Worm (Caenorhabditis elegans) whole organism, L4 larva: ENCODE measurements around the gene Y39G8B.7.

ENCODE experiments used
- F37D6.2 ChIP-seq: sonication (generic microtip); optimal IDR thresholded peaks from 2 replicates; lab custom pipeline; 2016; ENCODE audit warnings: mild to moderate bottlenecking, missing genetic modification characterization, missing compliant biosample characterization
- Y48G9A.11 ChIP-seq: fragments of 200-800 bp; sonication (Bioruptor generic); IDR thresholded peaks from 2 replicates; pipeline ENCODE4 v1.3.6; 2022; ENCODE audit warnings: missing genetic modification reagents, missing genetic modification characterization, missing compliant biosample characterization
- Y5F2A.4 ChIP-seq: fragments of 200-800 bp; sonication (Bioruptor generic); optimal IDR thresholded peaks from 2 replicates; lab custom pipeline; 2018; ENCODE audit warnings: mild to moderate bottlenecking, missing genetic modification characterization, missing compliant biosample characterization
- aha-1 ChIP-seq: fragments of 150-350 bp; peaks from one replicate; lab custom pipeline; 2014; ENCODE audit warnings: missing biosample characterization, missing genetic modification characterization
- attf-4 ChIP-seq: sonication (generic microtip); optimal IDR thresholded peaks from 3 replicates; lab custom pipeline; 2017; ENCODE audit warnings: missing biosample characterization, missing genetic modification characterization
- ceh-20 ChIP-seq: fragments of 200-800 bp; sonication (Bioruptor generic); IDR thresholded peaks from 2 replicates; pipeline ENCODE4 v1.3.6; 2022; ENCODE audit warnings: missing genetic modification reagents, missing genetic modification characterization, missing compliant biosample characterization
- ceh-32 ChIP-seq: sonication (generic microtip); optimal IDR thresholded peaks from 2 replicates; lab custom pipeline; 2016; ENCODE audit warnings: mild to moderate bottlenecking, missing genetic modification characterization, missing compliant biosample characterization; ENCODE audit not compliant: poor library complexity
- ces-1 ChIP-seq: fragments of 150-350 bp; sonication (generic microtip); optimal IDR thresholded peaks from 4 replicates; lab custom pipeline; 2014; ENCODE audit warnings: missing biosample characterization, missing genetic modification reagents, missing genetic modification characterization
- daf-12 ChIP-seq: fragments of 150-350 bp; optimal IDR thresholded peaks from 2 replicates; lab custom pipeline; 2014; ENCODE audit warnings: missing biosample characterization, missing genetic modification reagents, missing genetic modification characterization
- daf-16 ChIP-seq, 3 experiments: sonication (generic microtip); optimal IDR thresholded peaks; 2 replicates each; lab custom pipeline; 2016 to 2017; ENCODE audit warnings: missing genetic modification characterization in 3 of 3, missing genetic modification reagents in 3 of 3, mild to moderate bottlenecking in 2 of 3, missing compliant biosample characterization in 2 of 3, missing biosample characterization in 1 of 3, moderate library complexity in 1 of 3
- daf-19 ChIP-seq: fragments of 200-800 bp; sonication (Bioruptor generic); conservative IDR thresholded peaks from 2 replicates; pipeline ENCODE4 v1.3.6; 2022; ENCODE audit warnings: missing genetic modification characterization, missing compliant biosample characterization
- daf-8 ChIP-seq: fragments of 200-800 bp; sonication (Bioruptor generic); IDR thresholded peaks from 2 replicates; pipeline ENCODE4 v1.3.6; 2022; ENCODE audit warnings: missing genetic modification characterization, missing compliant biosample characterization
- egl-43 ChIP-seq: fragments of 200-800 bp; sonication (Bioruptor generic); IDR thresholded peaks from 2 replicates; pipeline ENCODE4 v1.3.6; 2022; ENCODE audit warnings: missing genetic modification reagents, missing genetic modification characterization, missing compliant biosample characterization
- fkh-10 ChIP-seq: fragments of 150-350 bp; optimal IDR thresholded peaks from 2 replicates; lab custom pipeline; 2014; ENCODE audit warnings: missing biosample characterization, missing genetic modification reagents, missing genetic modification characterization
- gei-8 ChIP-seq: fragments of 200-800 bp; sonication (Bioruptor generic); optimal IDR thresholded peaks from 2 replicates; lab custom pipeline; 2018; ENCODE audit warnings: mild to moderate bottlenecking, missing genetic modification characterization, missing compliant biosample characterization
- hif-1 ChIP-seq, 2 experiments: sonication (generic microtip); optimal IDR thresholded peaks; 2 replicates each; lab custom pipeline; 2016 to 2017; ENCODE audit warnings: missing compliant biosample characterization in 2 of 2, missing genetic modification characterization in 2 of 2, missing genetic modification reagents in 2 of 2, missing genotype in 2 of 2, mild to moderate bottlenecking in 1 of 2
- hlh-30 ChIP-seq: sonication (generic microtip); optimal IDR thresholded peaks from 2 replicates; lab custom pipeline; 2017; ENCODE audit warnings: antibody characterized with exemption, mild to moderate bottlenecking, missing genetic modification characterization, missing compliant biosample characterization; ENCODE audit not compliant: insufficient read depth
- jun-1 ChIP-seq: fragments of 150-350 bp; optimal IDR thresholded peaks from 2 replicates; lab custom pipeline; 2014; ENCODE audit warnings: missing biosample characterization, missing genetic modification reagents, missing genetic modification characterization
- lin-13 ChIP-seq: fragments of 150-350 bp; optimal IDR thresholded peaks from 2 replicates; lab custom pipeline; 2014; ENCODE audit warnings: missing biosample characterization, missing genetic modification reagents, missing genetic modification characterization
- lsy-2 ChIP-seq, 2 experiments: fragments of 150-350 bp in 1 of 2; sonication (generic microtip) in 1 of 2; optimal IDR thresholded peaks; 2 replicates each; lab custom pipeline; 2014 to 2017; ENCODE audit warnings: missing biosample characterization in 2 of 2, missing genetic modification characterization in 2 of 2
- mep-1 ChIP-seq: fragments of 150-350 bp; sonication (generic microtip); optimal IDR thresholded peaks from 3 replicates; lab custom pipeline; 2014; ENCODE audit warnings: missing biosample characterization, missing genetic modification characterization
- mes-2 ChIP-seq: sonication (generic microtip); optimal IDR thresholded peaks from 2 replicates; lab custom pipeline; 2016; ENCODE audit warnings: missing genotype, mild to moderate bottlenecking, missing genetic modification characterization, missing compliant biosample characterization; ENCODE audit not compliant: poor library complexity, severe bottlenecking
- mxl-3 ChIP-seq: fragments of 200-800 bp; sonication (Bioruptor generic); optimal IDR thresholded peaks from 2 replicates; lab custom pipeline; 2018; ENCODE audit warnings: mild to moderate bottlenecking, missing genetic modification characterization, missing compliant biosample characterization
- nhr-10 ChIP-seq: fragments of 150-350 bp; optimal IDR thresholded peaks from 2 replicates; lab custom pipeline; 2014; ENCODE audit warnings: missing biosample characterization, missing genetic modification characterization
- nhr-237 ChIP-seq: sonication (generic microtip); optimal IDR thresholded peaks from 2 replicates; lab custom pipeline; 2017; ENCODE audit warnings: missing biosample characterization, missing genetic modification characterization
- nhr-41 ChIP-seq: fragments of 200-800 bp; sonication (Bioruptor generic); IDR thresholded peaks from 2 replicates; pipeline ENCODE4 v1.3.6; 2022; ENCODE audit warnings: missing genetic modification reagents, missing genetic modification characterization, missing compliant biosample characterization
- nhr-42 ChIP-seq: fragments of 200-800 bp; sonication (Bioruptor generic); IDR thresholded peaks from 2 replicates; pipeline ENCODE4 v1.3.6; 2022; ENCODE audit warnings: missing genetic modification characterization, missing compliant biosample characterization
- nhr-48 ChIP-seq: sonication (generic microtip); optimal IDR thresholded peaks from 2 replicates; lab custom pipeline; 2016; ENCODE audit warnings: mild to moderate bottlenecking, missing genetic modification characterization, missing compliant biosample characterization
- nhr-76 ChIP-seq: fragments of 150-350 bp; optimal IDR thresholded peaks from 2 replicates; lab custom pipeline; 2014; ENCODE audit warnings: missing biosample characterization, missing genetic modification characterization
- nhr-77 ChIP-seq: fragments of 150-350 bp; optimal IDR thresholded peaks from 2 replicates; lab custom pipeline; 2014; ENCODE audit warnings: missing biosample characterization, missing genetic modification characterization
- rbr-2 ChIP-seq: sonication (generic microtip); optimal IDR thresholded peaks from 2 replicates; lab custom pipeline; 2016; ENCODE audit warnings: missing genotype, missing genetic modification characterization, missing compliant biosample characterization
- saeg-2 ChIP-seq: fragments of 200-800 bp; sonication (Bioruptor generic); IDR thresholded peaks from 2 replicates; pipeline ENCODE4 v1.3.6; 2022; ENCODE audit warnings: missing genetic modification reagents, missing genetic modification characterization, missing compliant biosample characterization
- set-16 ChIP-seq: fragments of 200-800 bp; sonication (Bioruptor generic); IDR thresholded peaks from 2 replicates; pipeline ENCODE4 v1.3.6; 2022; ENCODE audit warnings: missing genetic modification reagents, missing genetic modification characterization, missing compliant biosample characterization
- skn-1 ChIP-seq: fragments of 150-350 bp; optimal IDR thresholded peaks from 2 replicates; lab custom pipeline; 2014; ENCODE audit warnings: missing biosample characterization, missing genetic modification characterization
- snpc-1.2 ChIP-seq: fragments of 200-800 bp; sonication (Bioruptor generic); IDR thresholded peaks from 2 replicates; pipeline ENCODE4 v1.3.6; 2022; ENCODE audit warnings: missing genetic modification reagents, missing genetic modification characterization, missing compliant biosample characterization
- snpc-4 ChIP-seq: fragments of 150-350 bp; optimal IDR thresholded peaks from 2 replicates; lab custom pipeline; 2014; ENCODE audit warnings: missing biosample characterization, missing genetic modification characterization
- spr-3 ChIP-seq: fragments of 200-800 bp; sonication (Bioruptor generic); optimal IDR thresholded peaks from 2 replicates; lab custom pipeline; 2018; ENCODE audit warnings: mild to moderate bottlenecking, missing genetic modification characterization, missing compliant biosample characterization
- tra-1 ChIP-seq: fragments of 200-800 bp; sonication (Bioruptor generic); IDR thresholded peaks from 2 replicates; pipeline ENCODE4 v1.3.6; 2022; ENCODE audit warnings: missing genetic modification reagents, missing genetic modification characterization, missing compliant biosample characterization
- unc-130 ChIP-seq: sonication (generic microtip); optimal IDR thresholded peaks from 2 replicates; lab custom pipeline; 2016; ENCODE audit warnings: missing genetic modification reagents, missing genetic modification characterization, missing compliant biosample characterization
- unc-62 ChIP-seq, 3 experiments: fragments of 150-350 bp in 1 of 3; sonication (generic microtip); optimal IDR thresholded peaks in 2 of 3; peaks in 1 of 3; 1 replicate in 1 of 3; 2 replicates in 2 of 3; lab custom pipeline; 2014 to 2017; ENCODE audit warnings: missing biosample characterization in 3 of 3, missing genetic modification characterization in 3 of 3, missing genetic modification reagents in 3 of 3, missing genotype in 1 of 3
- vab-7 ChIP-seq: fragments of 200-800 bp; sonication (Bioruptor generic); IDR thresholded peaks from 2 replicates; pipeline ENCODE4 v1.3.6; 2022; ENCODE audit warnings: missing genetic modification reagents, missing genetic modification characterization, missing compliant biosample characterization
- zag-1 ChIP-seq: fragments of 150-350 bp; optimal IDR thresholded peaks from 2 replicates; lab custom pipeline; 2014; ENCODE audit warnings: missing biosample characterization, missing genetic modification characterization
- zfp-2 ChIP-seq: sonication (generic microtip); optimal IDR thresholded peaks from 2 replicates; lab custom pipeline; 2016; ENCODE audit warnings: mild to moderate bottlenecking, missing genetic modification characterization, missing compliant biosample characterization

The Y39G8B.7 gene

ce11 chrII:14037484-14038303, 42.9 kb upstream of the Y39G8B.7 start:
- peak; percentile 95 for TF ChIP-seq aha-1 (tag; lab: Kevin White, UChicago)
- TF ChIP-seq hlh-30 (tag; lab: Kevin White, UChicago), result peak; percentile 25
- no peak for TF ChIP-seq saeg-2 (GFP tag; lab: Robert Waterston, UW)
- TF ChIP-seq daf-16 (GFP tag; optimal IDR thresholded peaks at IDR 0.05; lab: Kevin White, UChicago), result no peak
- peak; percentile 6 for TF ChIP-seq daf-16 (tag; optimal IDR thresholded peaks at IDR 0.05; lab: Kevin White, UChicago)
- TF ChIP-seq tra-1, result no peak
- peak; percentile 15 for TF ChIP-seq rbr-2
- TF ChIP-seq hif-1 (tag; optimal IDR thresholded peaks at IDR 0.05; lab: Kevin White, UChicago), result peak in 1 of 2 experiments; percentile 1
- peak; percentile 7 for TF ChIP-seq Y5F2A.4 (GFP tag; lab: Kevin White, UChicago)
- TF ChIP-seq set-16 (GFP tag; lab: Robert Waterston, UW), result peak; percentile 72
- peak in 1 of 2 experiments; percentile 25 for TF ChIP-seq lsy-2 (tag; optimal IDR thresholded peaks at IDR 0.05; lab: Kevin White, UChicago)
- TF ChIP-seq unc-62 (GFP tag; optimal IDR thresholded peaks at IDR 0.05 in 1 of 2; lab: Kevin White, UChicago), result peak in 1 of 2 experiments; percentile 91
- no peak for TF ChIP-seq unc-62 (tag; optimal IDR thresholded peaks at IDR 0.05; lab: Kevin White, UChicago)
- TF ChIP-seq nhr-42 (GFP tag; lab: Robert Waterston, UW), result 0 out of 2 replicates have a peak, but pooled peaks have one; percentile 31
- peak; percentile 36 for TF ChIP-seq mxl-3
- no peak for TF ChIP-seq ceh-20 (GFP tag; lab: Robert Waterston, UW)
- TF ChIP-seq ces-1 (GFP tag; lab: Kevin White, UChicago), result no peak
- no peak for TF ChIP-seq nhr-41
- 0 out of 2 replicates have a peak, but pooled peaks have one; percentile 9 for TF ChIP-seq snpc-1.2 (GFP tag; lab: Robert Waterston, UW)

ce11 chrII:14036724-14037483, 42.1 kb upstream of the Y39G8B.7 start:
- TF ChIP-seq nhr-10 (no peak), unc-62 (GFP tag; optimal IDR thresholded peaks at IDR 0.05 in 1 of 2; lab: Kevin White, UChicago) (peak in 1 of 2 experiments; percentile 12), unc-62 (tag; optimal IDR thresholded peaks at IDR 0.05; lab: Kevin White, UChicago) (no peak), ceh-20 (GFP tag; lab: Robert Waterston, UW) (peak; percentile 59; the same call in 1 of the 2 replicates), mes-2 (tag; lab: Kevin White, UChicago) (peak; percentile 45), lin-13 (GFP tag; lab: Kevin White, UChicago) (no peak), gei-8 (GFP tag; lab: Kevin White, UChicago) (no peak), egl-43 (GFP tag; lab: Robert Waterston, UW) (0 out of 2 replicates have a peak, but pooled peaks have one; percentile 7), Y48G9A.11 (GFP tag; lab: Robert Waterston, UW) (0 out of 2 replicates have a peak, but pooled peaks have one; percentile 11), daf-12 (tag; lab: Kevin White, UChicago) (no peak), attf-4 (no peak), zag-1 (tag; lab: Kevin White, UChicago) (no peak), F37D6.2 (tag; lab: Kevin White, UChicago) (no peak), nhr-237 (no peak), aha-1 (tag; lab: Kevin White, UChicago) (peak; percentile 88), snpc-1.2 (GFP tag; lab: Robert Waterston, UW) (no peak), nhr-77 (tag; lab: Kevin White, UChicago) (no peak), daf-8 (GFP tag; lab: Robert Waterston, UW) (no peak), jun-1 (tag; lab: Kevin White, UChicago) (no peak), vab-7 (GFP tag; lab: Robert Waterston, UW) (peak; percentile 44; the same call in 1 of the 2 replicates), mep-1 (tag; lab: Kevin White, UChicago) (peak; percentile 46), nhr-48 (tag; lab: Kevin White, UChicago) (no peak), hlh-30 (tag; lab: Kevin White, UChicago) (peak; percentile 83), daf-19 (GFP tag; lab: Robert Waterston, UW) (no peak), fkh-10 (GFP tag; lab: Kevin White, UChicago) (peak; percentile 32), nhr-76 (tag; lab: Kevin White, UChicago) (no peak), unc-130 (GFP tag; lab: Kevin White, UChicago) (no peak), spr-3 (GFP tag; lab: Kevin White, UChicago) (no peak), zfp-2 (tag; lab: Kevin White, UChicago) (no peak), set-16 (GFP tag; lab: Robert Waterston, UW) (peak; percentile 27; the same call in 1 of the 2 replicates), snpc-4 (no peak), skn-1 (tag; lab: Kevin White, UChicago) (no peak), ceh-32 (no peak), mxl-3 (no peak)
